Fruit fly (Drosophila melanogaster) whole organism, embryonic: ENCODE measurements around the gene lectin-24A.

Source experiments
- Aef1 ChIP-seq: fragments of 200-800 bp; sonication (Bioruptor generic); IDR thresholded peaks from 3 replicates; pipeline ENCODE4 v1.3.6; 2022; ENCODE audit warnings: missing biosample characterization, missing genetic modification characterization
- Antp ChIP-seq: fragments of 200-800 bp; sonication (Bioruptor generic); optimal IDR thresholded peaks from 3 replicates; lab custom pipeline; 2016; ENCODE audit warnings: missing biosample characterization, missing genetic modification characterization
- Atf6 ChIP-seq: fragments of 200-800 bp; sonication (Bioruptor generic); IDR thresholded peaks from 2 replicates; pipeline ENCODE4 v1.3.6; 2022; ENCODE audit warnings: missing biosample characterization, missing genetic modification characterization
- Awh ChIP-seq: fragments of 200-800 bp; sonication (Bioruptor generic); IDR thresholded peaks from 2 replicates; pipeline ENCODE4, ENCODE4 v1.3.6; 2022; ENCODE audit warnings: missing biosample characterization, missing genetic modification characterization
- CG10267 ChIP-seq: fragments of 200-800 bp; sonication (Bioruptor generic); optimal IDR thresholded peaks from 2 replicates; lab custom pipeline; 2018; ENCODE audit warnings: missing biosample characterization, mild to moderate bottlenecking, missing genetic modification characterization, moderate library complexity
- CG10462 ChIP-seq: fragments of 200-800 bp; sonication (Bioruptor generic); optimal IDR thresholded peaks from 2 replicates; lab custom pipeline; 2016; ENCODE audit warnings: missing biosample characterization, missing genetic modification characterization
- CG10979 ChIP-seq: fragments of 200-800 bp; sonication (Bioruptor generic); optimal IDR thresholded peaks from 2 replicates; lab custom pipeline; 2018; ENCODE audit warnings: missing biosample characterization, mild to moderate bottlenecking, missing genetic modification characterization, moderate library complexity
- CG12942 ChIP-seq: fragments of 200-800 bp; sonication (Bioruptor generic); optimal IDR thresholded peaks from 3 replicates; lab custom pipeline; 2016; ENCODE audit warnings: missing biosample characterization, missing genetic modification characterization
- CG13624 ChIP-seq: fragments of 200-800 bp; sonication (Bioruptor generic); optimal IDR thresholded peaks from 2 replicates; lab custom pipeline; 2016; ENCODE audit warnings: missing biosample characterization, missing genetic modification characterization
- CG14710 ChIP-seq: fragments of 200-800 bp; sonication (Bioruptor generic); optimal IDR thresholded peaks from 3 replicates; lab custom pipeline; 2019; ENCODE audit warnings: missing biosample characterization, mild to moderate bottlenecking, missing genetic modification characterization, moderate library complexity
- CG15011 ChIP-seq: fragments of 200-800 bp; sonication (Bioruptor generic); optimal IDR thresholded peaks from 3 replicates; lab custom pipeline; 2018; ENCODE audit warnings: missing biosample characterization, mild to moderate bottlenecking, missing genetic modification characterization
- CG6765 ChIP-seq: fragments of 200-800 bp; sonication (Bioruptor generic); optimal IDR thresholded peaks from 3 replicates; lab custom pipeline; 2017; ENCODE audit warnings: missing biosample characterization, mild to moderate bottlenecking, missing genetic modification characterization
- CG6854 ChIP-seq: fragments of 200-800 bp; sonication (Bioruptor generic); optimal IDR thresholded peaks from 3 replicates; lab custom pipeline; 2017; ENCODE audit warnings: missing biosample characterization, mild to moderate bottlenecking, missing genetic modification characterization
- CG9727 ChIP-seq: fragments of 200-800 bp; sonication (Bioruptor generic); optimal IDR thresholded peaks from 3 replicates; lab custom pipeline; 2017; ENCODE audit warnings: missing biosample characterization, mild to moderate bottlenecking, missing genetic modification characterization
- Mrtf ChIP-seq: fragments of 200-800 bp; sonication (Bioruptor generic); IDR thresholded peaks from 3 replicates; pipeline ENCODE4 v1.3.6; 2022; ENCODE audit warnings: missing biosample characterization, missing genetic modification characterization
- NC2α ChIP-seq: fragments of 200-800 bp; sonication (Bioruptor generic); optimal IDR thresholded peaks from 2 replicates; lab custom pipeline; 2016; ENCODE audit warnings: missing biosample characterization, missing genetic modification characterization
- Pdp1 ChIP-seq, 2 experiments: fragments of 200-800 bp; sonication (Bioruptor generic); optimal IDR thresholded peaks; 3 replicates each; lab custom pipeline; 2016; ENCODE audit warnings: missing biosample characterization in 2 of 2, missing genetic modification characterization in 2 of 2, mild to moderate bottlenecking in 1 of 2, moderate library complexity in 1 of 2
- Ptx1 ChIP-seq: fragments of 200-800 bp; sonication (Bioruptor generic); IDR thresholded peaks from 2 replicates; pipeline ENCODE4 v1.3.6; 2022; ENCODE audit warnings: missing biosample characterization, missing genetic modification characterization
- Xbp1 ChIP-seq: fragments of 200-800 bp; sonication (Bioruptor generic); optimal IDR thresholded peaks from 3 replicates; lab custom pipeline; 2016; ENCODE audit warnings: missing biosample characterization, mild to moderate bottlenecking, missing genetic modification characterization
- al ChIP-seq: fragments of 200-800 bp; sonication (Bioruptor generic); IDR thresholded peaks from 2 replicates; pipeline ENCODE4 v1.3.6; 2022; ENCODE audit warnings: missing biosample characterization, missing genetic modification characterization
- ase ChIP-seq: fragments of 200-800 bp; sonication (Bioruptor generic); IDR thresholded peaks from 3 replicates; pipeline ENCODE4 v1.3.6; 2022; ENCODE audit warnings: missing biosample characterization, missing genetic modification characterization
- br ChIP-seq: fragments of >200 bp; optimal IDR thresholded peaks from 2 replicates; lab custom pipeline; 2017
- bsh ChIP-seq, 2 experiments: fragments of 200-800 bp; sonication (Bioruptor generic); optimal IDR thresholded peaks; 2 replicates each; lab custom pipeline; 2017 to 2018; ENCODE audit warnings: mild to moderate bottlenecking in 2 of 2, missing biosample characterization in 2 of 2, missing genetic modification characterization in 2 of 2, moderate library complexity in 1 of 2
- caup ChIP-seq: fragments of 200-800 bp; sonication (Bioruptor generic); optimal IDR thresholded peaks from 3 replicates; lab custom pipeline; 2017; ENCODE audit warnings: missing biosample characterization, mild to moderate bottlenecking, missing genetic modification characterization, moderate library complexity; ENCODE audit not compliant: severe bottlenecking
- ci ChIP-seq: fragments of 200-800 bp; sonication (Bioruptor generic); IDR thresholded peaks from 3 replicates; pipeline ENCODE4 v1.3.6; 2022; ENCODE audit warnings: missing biosample characterization, missing genetic modification characterization
- da ChIP-seq: fragments of 200-800 bp; sonication (Bioruptor generic); optimal IDR thresholded peaks from 2 replicates; lab custom pipeline; 2016; ENCODE audit warnings: missing biosample characterization, missing genetic modification characterization
- eve ChIP-seq, 2 experiments: fragments of >200 bp; optimal IDR thresholded peaks; 2 replicates each; lab custom pipeline; 2017; ENCODE audit warnings: missing biosample characterization in 2 of 2, missing genetic modification characterization in 2 of 2
- ewg ChIP-seq: fragments of 200-800 bp; sonication (Bioruptor generic); optimal IDR thresholded peaks from 3 replicates; lab custom pipeline; 2017; ENCODE audit warnings: mild to moderate bottlenecking, missing biosample characterization, missing genetic modification reagents, missing genetic modification characterization
- lola ChIP-seq, 3 experiments: fragments of >200 bp in 2 of 3; fragments of 200-800 bp in 1 of 3; sonication (Bioruptor generic) in 1 of 3; optimal IDR thresholded peaks; 2 replicates each; lab custom pipeline; 2017 to 2019; ENCODE audit warnings: missing biosample characterization in 3 of 3, missing genetic modification characterization in 3 of 3, mild to moderate bottlenecking in 1 of 3, moderate library complexity in 1 of 3
- mirr ChIP-seq: fragments of 200-800 bp; sonication (Bioruptor generic); optimal IDR thresholded peaks from 3 replicates; lab custom pipeline; 2018; ENCODE audit warnings: missing biosample characterization, mild to moderate bottlenecking, missing genetic modification characterization
- mld ChIP-seq: fragments of 200-800 bp; sonication (Bioruptor generic); IDR thresholded peaks from 3 replicates; pipeline ENCODE4 v1.3.6; 2022; ENCODE audit warnings: missing biosample characterization, missing genetic modification characterization; ENCODE audit not compliant: partially characterized antibody
- onecut ChIP-seq: fragments of 200-800 bp; sonication (Bioruptor generic); IDR thresholded peaks from 2 replicates; pipeline ENCODE4 v1.3.6; 2022; ENCODE audit warnings: missing biosample characterization, missing genetic modification characterization
- p53 ChIP-seq: fragments of 200-800 bp; sonication (Bioruptor generic); optimal IDR thresholded peaks from 2 replicates; lab custom pipeline; 2016; ENCODE audit warnings: missing biosample characterization, missing genetic modification characterization
- pb ChIP-seq: fragments of 200-800 bp; sonication (Bioruptor generic); optimal IDR thresholded peaks from 3 replicates; lab custom pipeline; 2016; ENCODE audit warnings: missing biosample characterization, missing genetic modification characterization
- prd ChIP-seq, 3 experiments: fragments of >200 bp in 2 of 3; fragments of 200-800 bp in 1 of 3; sonication (Bioruptor generic) in 1 of 3; optimal IDR thresholded peaks in 2 of 3; IDR thresholded peaks in 1 of 3; 2 replicates in 2 of 3; 3 replicates in 1 of 3; pipeline versions ENCODE4 v1.3.6 to Lab custom; 2017 to 2022; ENCODE audit warnings: missing biosample characterization in 1 of 3, missing genetic modification characterization in 1 of 3
- sim ChIP-seq: fragments of 200-800 bp; sonication (Bioruptor generic); IDR thresholded peaks from 2 replicates; pipeline ENCODE4 v1.3.6; 2022; ENCODE audit warnings: missing biosample characterization, missing genetic modification characterization
- sisA ChIP-seq: fragments of 200-800 bp; sonication (Bioruptor generic); IDR thresholded peaks from 2 replicates; pipeline ENCODE4 v1.3.6; 2022; ENCODE audit warnings: missing biosample characterization, missing genetic modification characterization
- tll ChIP-seq, 2 experiments: fragments of 200-800 bp in 1 of 2; fragments of >200 bp in 1 of 2; sonication (Bioruptor generic) in 1 of 2; optimal IDR thresholded peaks; 2 replicates each; lab custom pipeline; 2017 to 2019; ENCODE audit warnings: missing biosample characterization in 2 of 2, missing genetic modification characterization in 2 of 2, mild to moderate bottlenecking in 1 of 2, moderate library complexity in 1 of 2
- vvl ChIP-seq: fragments of 200-800 bp; sonication (Bioruptor generic); IDR thresholded peaks from 2 replicates; pipeline ENCODE4 v1.3.6; 2022; ENCODE audit warnings: missing biosample characterization, missing genetic modification characterization
- zf30C ChIP-seq: fragments of 200-800 bp; sonication (Bioruptor generic); optimal IDR thresholded peaks from 3 replicates; lab custom pipeline; 2018; ENCODE audit warnings: missing biosample characterization, mild to moderate bottlenecking, missing genetic modification characterization

Gene lectin-24A

DNA sequence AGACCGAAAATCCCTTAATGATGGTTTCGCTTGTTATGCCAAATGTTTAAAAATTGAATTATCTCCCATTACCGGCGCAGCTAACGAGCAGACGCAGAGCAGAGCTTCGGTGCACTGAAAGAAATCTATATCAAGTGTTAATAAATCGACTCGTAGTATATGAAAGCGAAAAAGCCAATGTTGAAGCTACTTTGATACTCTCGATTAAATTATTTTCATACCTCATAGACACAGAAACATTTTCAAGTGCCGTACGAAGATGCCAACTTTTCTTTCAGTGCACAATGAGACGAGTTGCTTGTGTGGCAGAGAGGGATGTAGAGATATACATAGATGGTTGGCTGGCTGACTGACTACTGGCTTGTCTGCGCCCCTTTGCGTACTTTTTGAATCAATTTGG is 41.8 kb downstream of the lectin-24A start (continued):
- TF ChIP-seq Antp (GFP tag; lab: Kevin White, UChicago) (peak; percentile 20), Awh (0 out of 2 replicates have a peak, but pooled peaks have one; percentile 28), br (lab: Kevin White, UChicago) (no peak), Aef1 (GFP tag; lab: Robert Waterston, UW) (0 out of 3 replicates have a peak, but pooled peaks have one; percentile 12), CG10979 (tag; lab: Kevin White, UChicago) (peak; percentile 61), CG10462 (GFP tag; lab: Kevin White, UChicago) (no peak), p53 (GFP tag; lab: Kevin White, UChicago) (no peak), da (GFP tag; lab: Kevin White, UChicago) (no peak), caup (GFP tag; lab: Kevin White, UChicago) (no peak), Atf6 (no peak), CG12942 (GFP tag; lab: Kevin White, UChicago) (no peak), sisA (GFP tag; lab: Robert Waterston, UW) (peak; percentile 63), eve (GFP tag; optimal IDR thresholded peaks at IDR 0.05; lab: Kevin White, UChicago) (peak in 1 of 2 experiments; percentile 18), tll (GFP tag; optimal IDR thresholded peaks at IDR 0.05; lab: Kevin White, UChicago) (no peak), al (GFP tag; lab: Robert Waterston, UW) (no peak), NC2α (peak; percentile 16), Xbp1 (GFP tag; lab: Kevin White, UChicago) (peak; percentile 38), pb (GFP tag; lab: Kevin White, UChicago) (no peak), onecut (GFP tag; lab: Robert Waterston, UW) (peak; percentile 49; the same call in 1 of the 2 replicates), ewg (GFP tag; lab: Kevin White, UChicago) (peak; percentile 6), sim (GFP tag; lab: Robert Waterston, UW) (0 out of 2 replicates have a peak, but pooled peaks have one; percentile 6), mld (no peak), CG9727 (GFP tag; lab: Kevin White, UChicago) (peak; percentile 18), lola (GFP tag; optimal IDR thresholded peaks at IDR 0.05; lab: Kevin White, UChicago) (peak in 1 of 3 experiments; percentile 72), ci (GFP tag; lab: Robert Waterston, UW) (peak; percentile 69), CG6765 (no peak), mirr (GFP tag; lab: Kevin White, UChicago) (no peak), ase (GFP tag; lab: Robert Waterston, UW) (0 out of 3 replicates have a peak, but pooled peaks have one; percentile 35), Ptx1 (GFP tag; lab: Robert Waterston, UW) (0 out of 2 replicates have a peak, but pooled peaks have one; percentile 14), Mrtf (GFP tag; lab: Robert Waterston, UW) (0 out of 3 replicates have a peak, but pooled peaks have one; percentile 23), CG10267 (peak; percentile 26), CG15011 (GFP tag; lab: Kevin White, UChicago) (no peak), zf30C (GFP tag; lab: Kevin White, UChicago) (peak; percentile 14), CG13624 (GFP tag; lab: Kevin White, UChicago) (no peak), prd (optimal IDR thresholded peaks at IDR 0.05; lab: Kevin White, UChicago) (no peak), prd (GFP tag; IDR thresholded peaks at IDR 0.05; lab: Robert Waterston, UW) (peak; percentile 71), CG14710 (tag; lab: Kevin White, UChicago) (peak; percentile 41), bsh (GFP tag; optimal IDR thresholded peaks at IDR 0.05; lab: Kevin White, UChicago) (peak in 1 of 2 experiments; percentile 66), vvl (GFP tag; lab: Robert Waterston, UW) (0 out of 2 replicates have a peak, but pooled peaks have one; percentile 19)
- TF ChIP-seq, all 482 proteins: peak for 106

dm6 chr2L:3670481-3670880 is 47.1 kb downstream of the lectin-24A start, which contains the start of gene Sfp24Bc:
Sfp24Bc (minus strand) TSS chr2L:3670581.
- no peak for TF ChIP-seq CG6854 (GFP tag; lab: Kevin White, UChicago)
- peak in 1 of 2 experiments; percentile 54 for TF ChIP-seq Pdp1 (GFP tag; optimal IDR thresholded peaks at IDR 0.05; lab: Kevin White, UChicago)
